Fruit fly (Drosophila melanogaster): ENCODE data around the gene Gba1a.
A peak's percentile ranks its signal among the peaks of the same experiment; 100 is the strongest.

Gene Gba1a

DNA sequence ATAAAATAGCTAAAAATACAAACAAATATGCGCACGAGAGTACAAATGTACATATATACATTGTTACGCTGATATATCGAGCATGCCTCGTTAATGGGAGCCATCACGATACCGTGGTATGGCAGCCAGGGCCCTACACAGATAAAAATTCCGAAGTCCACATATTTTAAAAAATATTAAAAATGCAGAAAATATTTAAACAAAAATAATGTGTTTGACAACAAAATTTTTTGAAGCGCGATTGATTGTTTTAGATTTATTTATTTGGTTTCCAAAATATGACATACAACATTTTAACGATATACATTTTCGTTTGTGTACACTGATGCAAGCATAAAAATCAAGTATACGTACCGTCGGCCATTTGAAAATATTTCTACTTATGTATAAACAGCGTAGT, 26.3 kb downstream of the Gba1a start (continued):
- 0 out of 2 replicates have a peak, but pooled peaks have one; percentile 64 for TF ChIP-seq CG16779 (GFP tag; IDR thresholded peaks at IDR 0.05)
- peak; percentile 67 for TF ChIP-seq CG17328 (GFP tag; IDR thresholded peaks at IDR 0.05)
- TF ChIP-seq schlank (tag; optimal IDR thresholded peaks at IDR 0.05) = peak; percentile 72
- TF ChIP-seq CTCF (GFP tag; optimal IDR thresholded peaks at IDR 0.05) = no peak
- TF ChIP-seq CG15601 (tag; optimal IDR thresholded peaks at IDR 0.05) = no peak
- 0 out of 2 replicates have a peak, but pooled peaks have one; percentile 34 for TF ChIP-seq wor (GFP tag; IDR thresholded peaks at IDR 0.05)
- TF ChIP-seq CG2120 (GFP tag; optimal IDR thresholded peaks at IDR 0.05) = peak; percentile 95
- TF ChIP-seq sens-2 (GFP tag; IDR thresholded peaks at IDR 0.05) = no peak
- TF ChIP-seq lola (GFP tag; optimal IDR thresholded peaks at IDR 0.05) = no peak
- TF ChIP-seq Drgx (GFP tag; IDR thresholded peaks at IDR 0.05) = peak; percentile 88
- TF ChIP-seq CG18599 (GFP tag; optimal IDR thresholded peaks at IDR 0.05) = peak; percentile 94
- peak; percentile 82 for TF ChIP-seq unpg (GFP tag; optimal IDR thresholded peaks at IDR 0.05)
- peak; percentile 90 for TF ChIP-seq Fer3 (tag; optimal IDR thresholded peaks at IDR 0.05)
- no peak for TF ChIP-seq CG34376 (GFP tag; optimal IDR thresholded peaks at IDR 0.05)
- TF ChIP-seq CG11456 (GFP tag; IDR thresholded peaks at IDR 0.05) = peak; percentile 75; the same call in 2 of the 3 replicates
- no peak for TF ChIP-seq Hey (tag; optimal IDR thresholded peaks at IDR 0.05)
- TF ChIP-seq CG4854 (GFP tag; optimal IDR thresholded peaks at IDR 0.05) = peak; percentile 68
- TF ChIP-seq B-H1 (GFP tag; IDR thresholded peaks at IDR 0.05) = peak; percentile 67
- TF ChIP-seq sug (tag; optimal IDR thresholded peaks at IDR 0.05) = peak; percentile 13
- TF ChIP-seq CG9817 (tag; optimal IDR thresholded peaks at IDR 0.05) = peak; percentile 69
- TF ChIP-seq trh (GFP tag; optimal IDR thresholded peaks at IDR 0.05) = no peak
- TF ChIP-seq crp (GFP tag; optimal IDR thresholded peaks at IDR 0.05) = peak in 1 of 2 experiments; percentile 8
- peak; percentile 67 to 74 for TF ChIP-seq Pdp1 (GFP tag; optimal IDR thresholded peaks at IDR 0.05)
- TF ChIP-seq CG13123 (GFP tag; optimal IDR thresholded peaks at IDR 0.05) = no peak
- peak; percentile 64 for TF ChIP-seq CG4424 (GFP tag; optimal IDR thresholded peaks at IDR 0.05)
- TF ChIP-seq h (optimal IDR thresholded peaks at IDR 0.05) = no peak
- TF ChIP-seq CG13287 (GFP tag; IDR thresholded peaks at IDR 0.05; ENCODE audit: partially characterized antibody) = no peak
- peak; percentile 72 for TF ChIP-seq Asciz (GFP tag; optimal IDR thresholded peaks at IDR 0.05)
- no peak for TF ChIP-seq CG10543 (GFP tag; optimal IDR thresholded peaks at IDR 0.05)
- TF ChIP-seq CG8359 (GFP tag; optimal IDR thresholded peaks at IDR 0.05; ENCODE audit: borderline replicate concordance) = peak; percentile 2
- no peak for TF ChIP-seq pan (optimal IDR thresholded peaks at IDR 0.05)
- TF ChIP-seq pan (GFP tag; optimal IDR thresholded peaks at IDR 0.05 in 1 of 2, IDR thresholded peaks at IDR 0.05 in 1 of 2) = peak in 1 of 2 experiments; percentile 88
- TF ChIP-seq kay (GFP tag; optimal IDR thresholded peaks at IDR 0.05) = peak; percentile 51
- TF ChIP-seq BEAF-32 (GFP tag; optimal IDR thresholded peaks at IDR 0.05) = no peak
- TF ChIP-seq CG11723 (GFP tag; optimal IDR thresholded peaks at IDR 0.05) = peak; percentile 36
- TF ChIP-seq ac (GFP tag; optimal IDR thresholded peaks at IDR 0.05) = no peak
- no peak for TF ChIP-seq onecut (GFP tag; IDR thresholded peaks at IDR 0.05)
- peak; percentile 57 for TF ChIP-seq Rx (GFP tag; IDR thresholded peaks at IDR 0.05)
- TF ChIP-seq Lhr (GFP tag; optimal IDR thresholded peaks at IDR 0.05) = no peak
- no peak for TF ChIP-seq Optix (GFP tag; IDR thresholded peaks at IDR 0.05)
- no peak for TF ChIP-seq CG2202 (tag; optimal IDR thresholded peaks at IDR 0.05)
- no peak for TF ChIP-seq Hr39 (optimal IDR thresholded peaks at IDR 0.05)
- TF ChIP-seq CG9797 (GFP tag; optimal IDR thresholded peaks at IDR 0.05) = no peak
- peak; percentile 52 for TF ChIP-seq Bdp1 (GFP tag; optimal IDR thresholded peaks at IDR 0.05)
- no peak for TF ChIP-seq gce (GFP tag; IDR thresholded peaks at IDR 0.05)
- TF ChIP-seq Ptx1 (GFP tag; IDR thresholded peaks at IDR 0.05) = peak; percentile 86
- peak; percentile 63 for TF ChIP-seq Deaf1 (tag; optimal IDR thresholded peaks at IDR 0.05)
- peak; percentile 79 for TF ChIP-seq HLH3B (GFP tag; IDR thresholded peaks at IDR 0.05)
- TF ChIP-seq CG6175 (GFP tag; IDR thresholded peaks at IDR 0.05) = peak; percentile 79; the same call in 2 of the 3 replicates
- TF ChIP-seq CG15011 (GFP tag; optimal IDR thresholded peaks at IDR 0.05) = peak; percentile 82
- no peak for TF ChIP-seq Dll (GFP tag; IDR thresholded peaks at IDR 0.05; ENCODE audit: partially characterized antibody)
- TF ChIP-seq CG13624 (GFP tag; optimal IDR thresholded peaks at IDR 0.05) = peak; percentile 78
